Fruit fly (Drosophila melanogaster) whole organism, embryonic: Measurements from ENCODE around the gene CG13314.
A peak's percentile ranks its signal among the peaks of the same experiment; 100 is the strongest.

ENCODE experiments used
- Ada2b ChIP-seq: fragments of 200-800 bp; sonication (Bioruptor generic); IDR thresholded peaks from 2 replicates; pipeline ENCODE4 v1.3.6; 2022; ENCODE audit warnings: missing biosample characterization, missing genetic modification characterization
- Atf-2 ChIP-seq: fragments of 200-800 bp; sonication (Bioruptor generic); optimal IDR thresholded peaks from 2 replicates; lab custom pipeline; 2016; ENCODE audit warnings: missing biosample characterization, missing genetic modification characterization
- Atf3 ChIP-seq: fragments of 200-800 bp; sonication (Bioruptor generic); optimal IDR thresholded peaks from 3 replicates; lab custom pipeline; 2016; ENCODE audit warnings: missing biosample characterization, missing genetic modification characterization
- B-H1 ChIP-seq: fragments of 200-800 bp; sonication (Bioruptor generic); IDR thresholded peaks from 3 replicates; pipeline ENCODE4 v1.3.6; 2022; ENCODE audit warnings: missing biosample characterization, missing genetic modification characterization
- CG1024 ChIP-seq: fragments of 200-800 bp; sonication (Bioruptor generic); IDR thresholded peaks from 2 replicates; pipeline ENCODE4 v1.3.6; 2022; ENCODE audit warnings: missing biosample characterization, missing genetic modification characterization
- CG16813 ChIP-seq: fragments of 200-800 bp; sonication (Bioruptor generic); IDR thresholded peaks from 3 replicates; pipeline ENCODE4 v1.3.6; 2022; ENCODE audit warnings: missing biosample characterization, missing genetic modification characterization; ENCODE audit not compliant: partially characterized antibody
- CG17568 ChIP-seq: fragments of 200-800 bp; sonication (Bioruptor generic); optimal IDR thresholded peaks from 2 replicates; lab custom pipeline; 2018; ENCODE audit warnings: missing biosample characterization, mild to moderate bottlenecking, missing genetic modification characterization, moderate library complexity
- CG18262 ChIP-seq: fragments of 200-800 bp; optimal IDR thresholded peaks from 3 replicates; lab custom pipeline; 2019; ENCODE audit warnings: missing biosample characterization, mild to moderate bottlenecking, missing genetic modification characterization, moderate library complexity
- CG31224 ChIP-seq: fragments of 200-800 bp; sonication (Bioruptor generic); IDR thresholded peaks from 2 replicates; pipeline ENCODE4 v1.3.6; 2022; ENCODE audit warnings: missing biosample characterization, missing genetic modification characterization
- CG32532 ChIP-seq: fragments of 200-800 bp; sonication (Bioruptor generic); IDR thresholded peaks from 2 replicates; pipeline ENCODE4 v1.3.6; 2022; ENCODE audit warnings: missing biosample characterization, missing genetic modification characterization
- CG33213 ChIP-seq: fragments of 200-800 bp; sonication (Bioruptor generic); optimal IDR thresholded peaks from 3 replicates; lab custom pipeline; 2016; ENCODE audit warnings: missing biosample characterization, missing genetic modification characterization
- CG3407 ChIP-seq: fragments of 200-800 bp; sonication (Bioruptor generic); optimal IDR thresholded peaks from 2 replicates; lab custom pipeline; 2018; ENCODE audit warnings: missing biosample characterization, mild to moderate bottlenecking, missing genetic modification characterization
- CG3726 ChIP-seq: fragments of 200-800 bp; sonication (Bioruptor generic); IDR thresholded peaks from 3 replicates; pipeline ENCODE4, ENCODE4 v1.3.6; 2022; ENCODE audit warnings: missing biosample characterization, missing genetic modification characterization
- CG3838 ChIP-seq: fragments of 200-800 bp; sonication (Bioruptor generic); optimal IDR thresholded peaks from 3 replicates; lab custom pipeline; 2016; ENCODE audit warnings: missing biosample characterization, missing genetic modification characterization
- CG4617 ChIP-seq: fragments of 200-800 bp; sonication (Bioruptor generic); optimal IDR thresholded peaks from 3 replicates; lab custom pipeline; 2016; ENCODE audit warnings: missing biosample characterization, missing genetic modification characterization, borderline replicate concordance
- CG4707 ChIP-seq: fragments of 200-800 bp; sonication (Bioruptor generic); optimal IDR thresholded peaks from 2 replicates; lab custom pipeline; 2018; ENCODE audit warnings: missing biosample characterization, mild to moderate bottlenecking, missing genetic modification characterization, moderate library complexity
- CG4730 ChIP-seq: fragments of 200-800 bp; sonication (Bioruptor generic); IDR thresholded peaks from 2 replicates; pipeline ENCODE4 v1.3.6; 2022; ENCODE audit warnings: missing biosample characterization, missing genetic modification characterization
- CG7372 ChIP-seq: fragments of 200-800 bp; sonication (Bioruptor generic); IDR thresholded peaks from 2 replicates; pipeline ENCODE4 v1.3.6; 2022; ENCODE audit warnings: missing biosample characterization, missing genetic modification characterization
- CG8281 ChIP-seq: fragments of 200-800 bp; sonication (Bioruptor generic); optimal IDR thresholded peaks from 2 replicates; lab custom pipeline; 2018; ENCODE audit warnings: missing biosample characterization, mild to moderate bottlenecking, missing genetic modification characterization, moderate library complexity
- CG8290 ChIP-seq, 3 experiments: fragments of 200-800 bp; sonication (Bioruptor generic); optimal IDR thresholded peaks; 2 replicates each; lab custom pipeline; 2016 to 2019; ENCODE audit warnings: missing biosample characterization in 3 of 3, missing genetic modification characterization in 3 of 3, mild to moderate bottlenecking in 2 of 3, moderate library complexity in 1 of 3
- Chrac-16 ChIP-seq: fragments of 200-800 bp; sonication (Bioruptor generic); optimal IDR thresholded peaks from 3 replicates; lab custom pipeline; 2016; ENCODE audit warnings: missing biosample characterization, missing genetic modification characterization
- Dbx ChIP-seq: fragments of 200-800 bp; sonication (Bioruptor generic); IDR thresholded peaks from 3 replicates; pipeline ENCODE4 v1.3.6; 2022; ENCODE audit warnings: missing biosample characterization, missing genetic modification characterization
- Dp ChIP-seq: fragments of 200-800 bp; sonication (Bioruptor generic); optimal IDR thresholded peaks from 2 replicates; lab custom pipeline; 2018; ENCODE audit warnings: missing biosample characterization, mild to moderate bottlenecking, missing genetic modification characterization, moderate library complexity
- E2f1 ChIP-seq: fragments of 200-800 bp; sonication (Bioruptor generic); IDR thresholded peaks from 2 replicates; pipeline ENCODE4 v1.3.6; 2022; ENCODE audit warnings: missing biosample characterization, missing genetic modification characterization
- H2.0 ChIP-seq: fragments of 200-800 bp; sonication (Bioruptor generic); IDR thresholded peaks from 2 replicates; pipeline ENCODE4 v1.3.6; 2022; ENCODE audit warnings: missing biosample characterization, missing genetic modification characterization
- HHEX ChIP-seq: fragments of 200-800 bp; sonication (Bioruptor generic); optimal IDR thresholded peaks from 3 replicates; lab custom pipeline; 2017; ENCODE audit warnings: missing biosample characterization, mild to moderate bottlenecking, missing genetic modification characterization, missing genetic modification reagents
- HLH3B ChIP-seq: fragments of 200-800 bp; sonication (Bioruptor generic); IDR thresholded peaks from 2 replicates; pipeline ENCODE4 v1.3.6; 2022; ENCODE audit warnings: missing biosample characterization, missing genetic modification characterization
- Kr ChIP-seq: fragments of 200-800 bp; sonication (Bioruptor generic); optimal IDR thresholded peaks from 2 replicates; lab custom pipeline; 2017; ENCODE audit warnings: missing biosample characterization, mild to moderate bottlenecking, missing genetic modification characterization
- NfI ChIP-seq: fragments of 200-800 bp; sonication (Bioruptor generic); optimal IDR thresholded peaks from 3 replicates; lab custom pipeline; 2018; ENCODE audit warnings: missing biosample characterization, mild to moderate bottlenecking, missing genetic modification characterization, moderate library complexity
- Scr ChIP-seq: fragments of 200-800 bp; sonication (Bioruptor generic); IDR thresholded peaks from 2 replicates; pipeline ENCODE4 v1.3.6; 2022; ENCODE audit warnings: missing biosample characterization, missing genetic modification characterization; ENCODE audit not compliant: partially characterized antibody
- Usf ChIP-seq: fragments of 200-800 bp; sonication (Bioruptor generic); optimal IDR thresholded peaks from 2 replicates; lab custom pipeline; 2017; ENCODE audit warnings: missing genotype, missing biosample characterization, missing genetic modification characterization
- ap ChIP-seq: fragments of 200-800 bp; sonication (Bioruptor generic); IDR thresholded peaks from 2 replicates; pipeline ENCODE4 v1.3.6; 2022; ENCODE audit warnings: missing biosample characterization, missing genetic modification characterization
- ase ChIP-seq: fragments of 200-800 bp; sonication (Bioruptor generic); IDR thresholded peaks from 3 replicates; pipeline ENCODE4 v1.3.6; 2022; ENCODE audit warnings: missing biosample characterization, missing genetic modification characterization
- inv ChIP-seq: fragments of 200-800 bp; sonication (Bioruptor generic); IDR thresholded peaks from 2 replicates; pipeline ENCODE4 v1.3.6; 2022; ENCODE audit warnings: missing biosample characterization, missing genetic modification characterization; ENCODE audit not compliant: partially characterized antibody
- lbe ChIP-seq: fragments of 200-800 bp; sonication (Bioruptor generic); optimal IDR thresholded peaks from 2 replicates; lab custom pipeline; 2016; ENCODE audit warnings: missing biosample characterization, mild to moderate bottlenecking, missing genetic modification characterization
- lilli ChIP-seq: fragments of 200-800 bp; sonication (Bioruptor generic); optimal IDR thresholded peaks from 3 replicates; lab custom pipeline; 2016; ENCODE audit warnings: missing biosample characterization, missing genetic modification characterization
- lov ChIP-seq, 2 experiments: fragments of 200-800 bp in 1 of 2; fragments of >200 bp in 1 of 2; sonication (Bioruptor generic) in 1 of 2; IDR thresholded peaks in 1 of 2; optimal IDR thresholded peaks in 1 of 2; 2 replicates in 1 of 2; 3 replicates in 1 of 2; pipeline versions ENCODE4 v1.3.6 to Lab custom; 2017 to 2022; ENCODE audit warnings: missing biosample characterization in 1 of 2, missing genetic modification characterization in 1 of 2
- pan ChIP-seq, 4 experiments: fragments of >200 bp in 3 of 4; fragments of 200-800 bp in 1 of 4; sonication (Bioruptor generic) in 1 of 4; optimal IDR thresholded peaks in 3 of 4; IDR thresholded peaks in 1 of 4; 2 replicates each; pipeline versions ENCODE4 v1.3.6 to Lab custom; 2017 to 2022; ENCODE audit warnings: missing biosample characterization in 2 of 4, missing genetic modification characterization in 2 of 4, mixed read lengths in 1 of 4
- peb ChIP-seq: fragments of 200-800 bp; sonication (Bioruptor generic); IDR thresholded peaks from 2 replicates; pipeline ENCODE4 v1.3.6; 2022; ENCODE audit warnings: missing biosample characterization, missing genetic modification characterization
- pros ChIP-seq: fragments of 200-800 bp; sonication (Bioruptor generic); optimal IDR thresholded peaks from 3 replicates; lab custom pipeline; 2019; ENCODE audit warnings: missing biosample characterization, mild to moderate bottlenecking, missing genetic modification characterization, moderate library complexity
- psq ChIP-seq: fragments of 200-800 bp; sonication (Bioruptor generic); optimal IDR thresholded peaks from 2 replicates; lab custom pipeline; 2017; ENCODE audit warnings: missing biosample characterization, missing genetic modification characterization
- ro ChIP-seq: fragments of 200-800 bp; sonication (Bioruptor generic); IDR thresholded peaks from 2 replicates; pipeline ENCODE4 v1.3.6; 2022; ENCODE audit warnings: missing biosample characterization, missing genetic modification characterization
- sc ChIP-seq, 3 experiments: fragments of >200 bp in 2 of 3; fragments of 200-800 bp in 1 of 3; sonication (Bioruptor generic) in 1 of 3; optimal IDR thresholded peaks; 2 replicates in 2 of 3; 3 replicates in 1 of 3; lab custom pipeline; 2017; ENCODE audit warnings: mild to moderate bottlenecking in 1 of 3, missing biosample characterization in 1 of 3, missing genetic modification characterization in 1 of 3, missing genetic modification reagents in 1 of 3
- sens ChIP-seq: fragments of 200-800 bp; sonication (Bioruptor generic); peaks from one replicate; lab custom pipeline; 2016; ENCODE audit warnings: missing biosample characterization, missing genetic modification characterization
- seq ChIP-seq: fragments of 200-800 bp; sonication (Bioruptor generic); IDR thresholded peaks from 2 replicates; pipeline ENCODE4 v1.3.6; 2022; ENCODE audit warnings: missing biosample characterization, missing genetic modification characterization
- sisA ChIP-seq: fragments of 200-800 bp; sonication (Bioruptor generic); IDR thresholded peaks from 2 replicates; pipeline ENCODE4 v1.3.6; 2022; ENCODE audit warnings: missing biosample characterization, missing genetic modification characterization
- so ChIP-seq: fragments of 200-800 bp; sonication (Bioruptor generic); IDR thresholded peaks from 3 replicates; pipeline ENCODE4 v1.3.6; 2022; ENCODE audit warnings: missing biosample characterization, missing genetic modification characterization
- zf30C ChIP-seq: fragments of 200-800 bp; sonication (Bioruptor generic); optimal IDR thresholded peaks from 3 replicates; lab custom pipeline; 2018; ENCODE audit warnings: missing biosample characterization, mild to moderate bottlenecking, missing genetic modification characterization

Gene CG13314

DNA sequence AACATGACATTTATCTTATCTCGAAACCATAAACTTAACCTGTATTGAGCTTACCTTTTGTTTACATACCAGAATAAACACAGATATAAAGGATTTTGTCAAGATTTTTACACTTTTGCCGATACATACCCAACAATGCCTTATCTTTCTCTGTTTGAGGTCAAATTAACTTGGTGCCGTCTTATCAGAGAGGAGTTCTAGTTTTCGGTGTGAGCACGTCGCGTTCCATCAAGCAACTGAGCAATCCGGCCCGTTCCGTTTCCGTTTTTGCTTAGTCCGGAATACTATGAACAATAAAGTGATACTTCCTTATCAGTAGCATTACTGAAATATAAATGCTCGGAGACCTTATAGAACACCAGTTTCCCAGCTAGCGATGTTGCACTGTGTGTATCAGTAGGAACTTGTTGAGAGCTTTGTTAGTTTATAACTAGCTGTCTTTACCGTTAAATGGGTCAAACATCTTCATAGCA lies 4.3 kb downstream of the CG13314 start, which contains the start of gene Galk (continued):
- TF ChIP-seq ase (GFP tag; lab: Robert Waterston, UW) (peak; percentile 57; the same call in 2 of the 3 replicates), lbe (no peak), Usf (GFP tag; lab: Kevin White, UChicago) (no peak), CG1024 (GFP tag; lab: Robert Waterston, UW) (peak; percentile 49), CG4707 (GFP tag; lab: Kevin White, UChicago) (peak; percentile 53), CG7372 (GFP tag; lab: Robert Waterston, UW) (peak; percentile 54), so (no peak), H2.0 (GFP tag; lab: Robert Waterston, UW) (peak; percentile 63), CG31224 (GFP tag; lab: Robert Waterston, UW) (peak; percentile 52), HHEX (GFP tag; lab: Kevin White, UChicago) (peak; percentile 63), Chrac-16 (GFP tag; lab: Kevin White, UChicago) (peak; percentile 53), NfI (GFP tag; lab: Kevin White, UChicago) (peak; percentile 56), CG3838 (GFP tag; lab: Kevin White, UChicago) (peak; percentile 16), CG17568 (GFP tag; lab: Kevin White, UChicago) (peak; percentile 67), B-H1 (GFP tag; lab: Robert Waterston, UW) (peak; percentile 58), ro (GFP tag; lab: Robert Waterston, UW) (no peak), pros (GFP tag; lab: Kevin White, UChicago) (no peak), E2f1 (peak; percentile 71), zf30C (GFP tag; lab: Kevin White, UChicago) (no peak), CG4617 (no peak), CG4730 (GFP tag; lab: Robert Waterston, UW) (peak; percentile 52; the same call in 1 of the 2 replicates), CG33213 (GFP tag; lab: Kevin White, UChicago) (peak; percentile 45), Ada2b (GFP tag; lab: Robert Waterston, UW) (peak; percentile 67), HLH3B (GFP tag; lab: Robert Waterston, UW) (peak; percentile 31; the same call in 1 of the 2 replicates), CG16813 (GFP tag; lab: Robert Waterston, UW) (no peak), sc (optimal IDR thresholded peaks at IDR 0.05; lab: Kevin White, UChicago) (no peak), sc (GFP tag; optimal IDR thresholded peaks at IDR 0.05; lab: Kevin White, UChicago) (peak; percentile 2), CG8281 (tag; lab: Kevin White, UChicago) (peak; percentile 42), CG18262 (tag; lab: Kevin White, UChicago) (no peak), sens (GFP tag; lab: Kevin White, UChicago) (peak; percentile 65), CG8290 (GFP tag; optimal IDR thresholded peaks at IDR 0.05; lab: Kevin White, UChicago) (no peak), CG8290 (tag; optimal IDR thresholded peaks at IDR 0.05; lab: Kevin White, UChicago) (peak in 1 of 2 experiments; percentile 93), seq (GFP tag; lab: Robert Waterston, UW) (0 out of 2 replicates have a peak, but pooled peaks have one; percentile 10), Kr (GFP tag; lab: Kevin White, UChicago) (no peak), psq (no peak), Dbx (GFP tag; lab: Robert Waterston, UW) (peak; percentile 75; the same call in 2 of the 3 replicates), CG3407 (GFP tag; lab: Kevin White, UChicago) (peak; percentile 62), Atf-2 (GFP tag; lab: Kevin White, UChicago) (no peak), ap (GFP tag; lab: Robert Waterston, UW) (0 out of 2 replicates have a peak, but pooled peaks have one; percentile 24), peb (GFP tag; lab: Robert Waterston, UW) (no peak), CG32532 (GFP tag; lab: Robert Waterston, UW) (peak; percentile 92), pan (optimal IDR thresholded peaks at IDR 0.05; lab: Kevin White, UChicago) (no peak), pan (GFP tag; optimal IDR thresholded peaks at IDR 0.05 in 1 of 2, IDR thresholded peaks at IDR 0.05 in 1 of 2) (peak in 1 of 2 experiments; percentile 81), CG3726 (GFP tag; lab: Robert Waterston, UW) (no peak), lov (optimal IDR thresholded peaks at IDR 0.05; lab: Kevin White, UChicago) (no peak), lov (GFP tag; IDR thresholded peaks at IDR 0.05; lab: Robert Waterston, UW) (0 out of 3 replicates have a peak, but pooled peaks have one; percentile 57), inv (GFP tag; lab: Robert Waterston, UW) (no peak), sisA (GFP tag; lab: Robert Waterston, UW) (peak; percentile 32; the same call in 1 of the 2 replicates), lilli (GFP tag; lab: Kevin White, UChicago) (peak; percentile 73), Scr (GFP tag; lab: Robert Waterston, UW) (no peak), Atf3 (GFP tag; lab: Kevin White, UChicago) (peak; percentile 5), Dp (GFP tag; lab: Kevin White, UChicago) (no peak)
